Fruit fly (Drosophila melanogaster) whole organism, embryonic: Measurements from ENCODE around the gene Gale.

Experiments used
- GATAe ChIP-seq: fragments of 200-800 bp; sonication (Bioruptor generic); conservative IDR thresholded peaks from 2 replicates; pipeline ENCODE4 v1.3.6; 2022; ENCODE audit warnings: missing biosample characterization, missing genetic modification characterization
- hb ChIP-seq: fragments of 200-800 bp; sonication (Bioruptor generic); IDR thresholded peaks from 3 replicates; pipeline ENCODE4 v1.3.6; 2022; ENCODE audit warnings: missing biosample characterization, missing genetic modification characterization; ENCODE audit not compliant: partially characterized antibody
- rib ChIP-seq: fragments of 200-800 bp; sonication (Bioruptor generic); IDR thresholded peaks from 2 replicates; pipeline ENCODE4 v1.3.6; 2022; ENCODE audit warnings: missing biosample characterization, missing genetic modification characterization

dm6 chr3L:673324-673723 is 25.0 kb downstream of the Gale start:
- TF ChIP-seq GATAe (GFP tag; lab: Robert Waterston, UW) (no peak), rib (GFP tag; lab: Robert Waterston, UW) (no peak), hb (GFP tag; lab: Robert Waterston, UW) (no peak)
